Fruit fly (Drosophila melanogaster) whole organism, embryonic: ENCODE results near the gene CG13084.

Source experiments
- Blimp-1 ChIP-seq: fragments of 200-800 bp; sonication (Bioruptor generic); optimal IDR thresholded peaks from 3 replicates; lab custom pipeline; 2018; ENCODE audit warnings: missing biosample characterization, missing genetic modification characterization, mild to moderate bottlenecking, moderate library complexity, missing genetic modification reagents
- BtbVII ChIP-seq: fragments of 200-800 bp; sonication (Bioruptor generic); optimal IDR thresholded peaks from 3 replicates; lab custom pipeline; 2017; ENCODE audit warnings: missing biosample characterization, mild to moderate bottlenecking, missing genetic modification characterization
- CG11723 ChIP-seq: fragments of 200-800 bp; sonication (Bioruptor generic); optimal IDR thresholded peaks from 2 replicates; lab custom pipeline; 2017; ENCODE audit warnings: missing biosample characterization, mild to moderate bottlenecking, missing genetic modification characterization
- CG12391 ChIP-seq: fragments of 200-800 bp; sonication (Bioruptor generic); optimal IDR thresholded peaks from 3 replicates; lab custom pipeline; 2018; ENCODE audit warnings: missing biosample characterization, mild to moderate bottlenecking, missing genetic modification characterization, moderate library complexity
- CG12744 ChIP-seq: fragments of 200-800 bp; sonication (Bioruptor generic); optimal IDR thresholded peaks from 2 replicates; lab custom pipeline; 2016; ENCODE audit warnings: missing biosample characterization, missing genetic modification characterization
- CG13287 ChIP-seq: fragments of 200-800 bp; sonication (Bioruptor generic); IDR thresholded peaks from 2 replicates; pipeline ENCODE4 v1.3.6; 2022; ENCODE audit warnings: missing biosample characterization, missing genetic modification characterization; ENCODE audit not compliant: partially characterized antibody
- CG14860 ChIP-seq: fragments of 200-800 bp; sonication (Bioruptor generic); IDR thresholded peaks from 3 replicates; pipeline ENCODE4 v1.3.6; 2022; ENCODE audit warnings: missing biosample characterization, missing genetic modification characterization; ENCODE audit not compliant: partially characterized antibody
- CG1529 ChIP-seq: fragments of 200-800 bp; sonication (Bioruptor generic); optimal IDR thresholded peaks from 3 replicates; lab custom pipeline; 2018; ENCODE audit warnings: missing biosample characterization, missing genetic modification characterization
- CG16813 ChIP-seq: fragments of 200-800 bp; sonication (Bioruptor generic); IDR thresholded peaks from 3 replicates; pipeline ENCODE4 v1.3.6; 2022; ENCODE audit warnings: missing biosample characterization, missing genetic modification characterization; ENCODE audit not compliant: partially characterized antibody
- CG17186 ChIP-seq: fragments of 200-800 bp; sonication (Bioruptor generic); optimal IDR thresholded peaks from 3 replicates; lab custom pipeline; 2017; ENCODE audit warnings: missing biosample characterization, missing genetic modification reagents, missing genetic modification characterization
- CG17829 ChIP-seq: fragments of 200-800 bp; optimal IDR thresholded peaks from 2 replicates; lab custom pipeline; 2019; ENCODE audit warnings: missing biosample characterization, mild to moderate bottlenecking, missing genetic modification characterization, moderate library complexity
- CG2129 ChIP-seq: fragments of 200-800 bp; sonication (Bioruptor generic); IDR thresholded peaks from 2 replicates; pipeline ENCODE4 v1.3.6; 2022; ENCODE audit warnings: missing biosample characterization, missing genetic modification characterization; ENCODE audit not compliant: partially characterized antibody
- CG30020 ChIP-seq: fragments of 200-800 bp; optimal IDR thresholded peaks from 2 replicates; lab custom pipeline; 2019; ENCODE audit warnings: missing biosample characterization, mild to moderate bottlenecking, missing genetic modification characterization, moderate library complexity
- CG34224 ChIP-seq: fragments of 200-800 bp; sonication (Bioruptor generic); IDR thresholded peaks from 3 replicates; pipeline ENCODE4 v1.3.6; 2022; ENCODE audit warnings: missing biosample characterization, missing genetic modification characterization; ENCODE audit not compliant: partially characterized antibody
- CG4360 ChIP-seq: fragments of 200-800 bp; sonication (Bioruptor generic); IDR thresholded peaks from 2 replicates; pipeline ENCODE4 v1.3.6; 2022; ENCODE audit warnings: missing biosample characterization, missing genetic modification characterization
- CG4854 ChIP-seq: fragments of 200-800 bp; sonication (Bioruptor generic); optimal IDR thresholded peaks from 2 replicates; lab custom pipeline; 2016; ENCODE audit warnings: missing biosample characterization, missing genetic modification characterization, inconsistent platforms
- CG6765 ChIP-seq: fragments of 200-800 bp; sonication (Bioruptor generic); optimal IDR thresholded peaks from 3 replicates; lab custom pipeline; 2017; ENCODE audit warnings: missing biosample characterization, mild to moderate bottlenecking, missing genetic modification characterization
- CG7786 ChIP-seq: fragments of 200-800 bp; sonication (Bioruptor generic); optimal IDR thresholded peaks from 2 replicates; lab custom pipeline; 2016; ENCODE audit warnings: missing biosample characterization, missing genetic modification characterization
- CG7987 ChIP-seq: fragments of 200-800 bp; sonication (Bioruptor generic); optimal IDR thresholded peaks from 2 replicates; lab custom pipeline; 2018; ENCODE audit warnings: missing biosample characterization, mild to moderate bottlenecking, missing genetic modification characterization, moderate library complexity
- CG8478 ChIP-seq: fragments of >200 bp; optimal IDR thresholded peaks from 2 replicates; lab custom pipeline; 2018
- CG9797 ChIP-seq: fragments of 200-800 bp; sonication (Bioruptor generic); optimal IDR thresholded peaks from 3 replicates; lab custom pipeline; 2018; ENCODE audit warnings: missing biosample characterization, mild to moderate bottlenecking, missing genetic modification characterization
- CHES-1-like ChIP-seq: fragments of 200-800 bp; sonication (Bioruptor generic); optimal IDR thresholded peaks from 2 replicates; lab custom pipeline; 2016; ENCODE audit warnings: missing biosample characterization, missing genetic modification characterization
- CrebB ChIP-seq: fragments of 200-800 bp; sonication (Bioruptor generic); optimal IDR thresholded peaks from 3 replicates; lab custom pipeline; 2018; ENCODE audit warnings: missing biosample characterization, mild to moderate bottlenecking, missing genetic modification characterization
- Doc2 ChIP-seq: fragments of 200-800 bp; sonication (Bioruptor generic); IDR thresholded peaks from 2 replicates; pipeline ENCODE4 v1.3.6; 2022; ENCODE audit warnings: missing biosample characterization, missing genetic modification characterization
- Elba2 ChIP-seq: fragments of 200-800 bp; sonication (Bioruptor generic); optimal IDR thresholded peaks from 3 replicates; lab custom pipeline; 2016; ENCODE audit warnings: missing biosample characterization, missing genetic modification characterization
- Ets65A ChIP-seq: fragments of 200-800 bp; sonication (Bioruptor generic); peaks from one replicate; lab custom pipeline; 2016; ENCODE audit warnings: missing biosample characterization, missing genetic modification characterization
- Gsc ChIP-seq: fragments of 200-800 bp; sonication (Bioruptor generic); IDR thresholded peaks from 2 replicates; pipeline ENCODE4 v1.3.6; 2022; ENCODE audit warnings: missing biosample characterization, missing genetic modification characterization
- H2.0 ChIP-seq: fragments of 200-800 bp; sonication (Bioruptor generic); IDR thresholded peaks from 2 replicates; pipeline ENCODE4 v1.3.6; 2022; ENCODE audit warnings: missing biosample characterization, missing genetic modification characterization
- HmgZ ChIP-seq: fragments of 200-800 bp; sonication (Bioruptor generic); optimal IDR thresholded peaks from 2 replicates; lab custom pipeline; 2018; ENCODE audit warnings: missing biosample characterization, mild to moderate bottlenecking, missing genetic modification characterization
- Lhr ChIP-seq: fragments of 200-800 bp; sonication (Bioruptor generic); optimal IDR thresholded peaks from 3 replicates; lab custom pipeline; 2017; ENCODE audit warnings: mild to moderate bottlenecking, missing biosample characterization, missing genetic modification reagents, missing genetic modification characterization
- MBD-R2 ChIP-seq: fragments of 200-800 bp; sonication (Bioruptor generic); IDR thresholded peaks from 2 replicates; pipeline ENCODE4 v1.3.6; 2022; ENCODE audit warnings: missing biosample characterization, missing genetic modification characterization
- MESR4 ChIP-seq: fragments of 200-800 bp; sonication (Bioruptor generic); optimal IDR thresholded peaks from 2 replicates; lab custom pipeline; 2018; ENCODE audit warnings: missing biosample characterization, mild to moderate bottlenecking, missing genetic modification characterization, moderate library complexity
- Mad ChIP-seq: fragments of 200-800 bp; sonication (Bioruptor generic); optimal IDR thresholded peaks from 2 replicates; lab custom pipeline; 2016; ENCODE audit warnings: missing biosample characterization, missing genetic modification characterization
- Max ChIP-seq: fragments of 200-800 bp; sonication (Bioruptor generic); optimal IDR thresholded peaks from 2 replicates; lab custom pipeline; 2016; ENCODE audit warnings: missing biosample characterization, mild to moderate bottlenecking, missing genetic modification characterization
- Med ChIP-seq: fragments of 200-800 bp; sonication (Bioruptor generic); peaks from one replicate; lab custom pipeline; 2016; ENCODE audit warnings: missing biosample characterization, missing genetic modification characterization, mild to moderate bottlenecking, inconsistent platforms, moderate library complexity
- Myb ChIP-seq: fragments of 200-800 bp; sonication (Bioruptor generic); optimal IDR thresholded peaks from 2 replicates; lab custom pipeline; 2016; ENCODE audit warnings: missing biosample characterization, missing genetic modification characterization
- Nf-YC ChIP-seq: fragments of 200-800 bp; optimal IDR thresholded peaks from 3 replicates; lab custom pipeline; 2019; ENCODE audit warnings: missing biosample characterization, mild to moderate bottlenecking, missing genetic modification characterization, moderate library complexity
- Sin3A ChIP-seq: fragments of >200 bp; optimal IDR thresholded peaks from 2 replicates; lab custom pipeline; 2018
- Sox102F ChIP-seq: fragments of 200-800 bp; sonication (Bioruptor generic); optimal IDR thresholded peaks from 2 replicates; lab custom pipeline; 2018; ENCODE audit warnings: missing biosample characterization, mild to moderate bottlenecking, missing genetic modification characterization, moderate library complexity
- Spps ChIP-seq: fragments of 200-800 bp; sonication (Bioruptor generic); optimal IDR thresholded peaks from 2 replicates; lab custom pipeline; 2018; ENCODE audit warnings: missing biosample characterization, mild to moderate bottlenecking, missing genetic modification characterization
- Sry-δ ChIP-seq: fragments of 200-800 bp; sonication (Bioruptor generic); optimal IDR thresholded peaks from 2 replicates; lab custom pipeline; 2016; ENCODE audit warnings: missing biosample characterization, missing genetic modification characterization
- Vsx1 ChIP-seq: fragments of 200-800 bp; sonication (Bioruptor generic); optimal IDR thresholded peaks from 2 replicates; lab custom pipeline; 2017; ENCODE audit warnings: missing biosample characterization, mild to moderate bottlenecking, missing genetic modification characterization, missing genetic modification reagents
- YL-1 ChIP-seq: fragments of 200-800 bp; sonication (Bioruptor generic); optimal IDR thresholded peaks from 3 replicates; lab custom pipeline; 2017; ENCODE audit warnings: missing biosample characterization, mild to moderate bottlenecking, missing genetic modification characterization
- ap ChIP-seq: fragments of 200-800 bp; sonication (Bioruptor generic); IDR thresholded peaks from 2 replicates; pipeline ENCODE4 v1.3.6; 2022; ENCODE audit warnings: missing biosample characterization, missing genetic modification characterization
- chinmo ChIP-seq: fragments of 200-800 bp; sonication (Bioruptor generic); IDR thresholded peaks from 4 replicates; pipeline ENCODE4 v1.3.6; 2022; ENCODE audit warnings: missing biosample characterization, missing genetic modification characterization; ENCODE audit not compliant: partially characterized antibody
- gfzf ChIP-seq: fragments of 200-800 bp; sonication (Bioruptor generic); optimal IDR thresholded peaks from 2 replicates; lab custom pipeline; 2016; ENCODE audit warnings: missing biosample characterization, mild to moderate bottlenecking, missing genetic modification characterization, moderate library complexity
- mam ChIP-seq: fragments of 200-800 bp; sonication (Bioruptor generic); optimal IDR thresholded peaks from 3 replicates; lab custom pipeline; 2016; ENCODE audit warnings: missing biosample characterization, missing genetic modification characterization
- salm ChIP-seq: fragments of 200-800 bp; sonication (Bioruptor generic); optimal IDR thresholded peaks from 2 replicates; lab custom pipeline; 2018; ENCODE audit warnings: missing biosample characterization, mild to moderate bottlenecking, missing genetic modification characterization
- sisA ChIP-seq: fragments of 200-800 bp; sonication (Bioruptor generic); IDR thresholded peaks from 2 replicates; pipeline ENCODE4 v1.3.6; 2022; ENCODE audit warnings: missing biosample characterization, missing genetic modification characterization
- vnd ChIP-seq: fragments of 200-800 bp; sonication (Bioruptor generic); IDR thresholded peaks from 3 replicates; pipeline ENCODE4 v1.3.6; 2022; ENCODE audit warnings: missing biosample characterization, missing genetic modification characterization; ENCODE audit not compliant: partially characterized antibody
- vvl ChIP-seq: fragments of 200-800 bp; sonication (Bioruptor generic); IDR thresholded peaks from 2 replicates; pipeline ENCODE4 v1.3.6; 2022; ENCODE audit warnings: missing biosample characterization, missing genetic modification characterization

CG13084 gene

DNA sequence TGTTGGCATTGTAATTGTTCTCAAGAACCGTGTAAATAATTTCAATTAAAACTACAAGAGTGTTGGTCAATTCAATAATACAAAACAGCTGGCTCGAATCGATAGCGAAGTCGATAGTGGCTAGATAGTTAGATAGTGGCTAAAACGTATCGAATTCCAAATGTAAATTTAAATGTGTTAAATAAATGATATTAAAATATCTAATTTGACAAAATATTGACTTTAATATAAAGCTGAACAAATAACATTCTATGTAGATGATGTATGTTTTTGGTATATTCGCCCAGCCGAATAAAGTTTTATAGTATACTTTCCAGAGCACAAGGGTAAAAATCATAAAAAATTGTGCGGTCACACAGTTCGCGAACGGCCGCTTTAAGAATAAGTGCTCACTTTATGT lies 41.6 kb downstream of the CG13084 start, which contains the start of the genes Dpm1 and CG10137 (continued):
- TF ChIP-seq CG4360 (GFP tag; lab: Robert Waterston, UW) = no peak
- TF ChIP-seq Sry-δ (GFP tag; lab: Kevin White, UChicago) = peak; percentile 35
- TF ChIP-seq YL-1 (GFP tag; lab: Kevin White, UChicago) = peak; percentile 35
- no peak for TF ChIP-seq ap (GFP tag; lab: Robert Waterston, UW)
- TF ChIP-seq Elba2 (GFP tag; lab: Kevin White, UChicago) = no peak
- no peak for TF ChIP-seq CG12744 (GFP tag; lab: Kevin White, UChicago)
- TF ChIP-seq CrebB = peak; percentile 6
- TF ChIP-seq gfzf = peak; percentile 76
- TF ChIP-seq MESR4 (GFP tag; lab: Kevin White, UChicago) = no peak
- TF ChIP-seq Myb = peak; percentile 65
- TF ChIP-seq CG14860 (GFP tag; lab: Robert Waterston, UW) = no peak
- TF ChIP-seq vnd (GFP tag; lab: Robert Waterston, UW) = no peak
- TF ChIP-seq CG30020 (tag; lab: Kevin White, UChicago) = peak; percentile 29
- TF ChIP-seq CG17829 (tag; lab: Kevin White, UChicago) = peak; percentile 12
- no peak for TF ChIP-seq sisA (GFP tag; lab: Robert Waterston, UW)
- no peak for TF ChIP-seq CHES-1-like (GFP tag; lab: Kevin White, UChicago)
- no peak for TF ChIP-seq vvl (GFP tag; lab: Robert Waterston, UW)
- TF ChIP-seq Lhr = peak; percentile 70
- peak; percentile 66 for TF ChIP-seq Med (GFP tag; lab: Kevin White, UChicago)
- no peak for TF ChIP-seq CG7786 (GFP tag; lab: Kevin White, UChicago)
- TF ChIP-seq salm (tag; lab: Kevin White, UChicago) = no peak
- no peak for TF ChIP-seq CG4854
- peak; percentile 9 for TF ChIP-seq HmgZ
- TF ChIP-seq Vsx1 (GFP tag; lab: Kevin White, UChicago) = no peak
- no peak for TF ChIP-seq CG11723 (GFP tag; lab: Kevin White, UChicago)
- no peak for TF ChIP-seq Mad (GFP tag; lab: Kevin White, UChicago)
- 0 out of 4 replicates have a peak, but pooled peaks have one; percentile 43 for TF ChIP-seq chinmo
- TF ChIP-seq CG13287 (GFP tag; lab: Robert Waterston, UW) = peak; percentile 82
- peak; percentile 44 for TF ChIP-seq CG12391 (tag; lab: Kevin White, UChicago)
- peak; percentile 37 for TF ChIP-seq Ets65A (GFP tag; lab: Kevin White, UChicago)
- TF ChIP-seq CG6765 (GFP tag; lab: Kevin White, UChicago) = no peak
- peak; percentile 82 for TF ChIP-seq MBD-R2
- peak; percentile 52; the same call in 2 of the 3 replicates for TF ChIP-seq CG16813 (GFP tag; lab: Robert Waterston, UW)
- TF ChIP-seq Spps (tag; lab: Kevin White, UChicago) = no peak
- peak; percentile 23 for TF ChIP-seq Max (GFP tag; lab: Kevin White, UChicago)
- TF ChIP-seq CG8478 (lab: Kevin White, UChicago) = no peak
- TF ChIP-seq mam (GFP tag; lab: Kevin White, UChicago) = no peak
- peak; percentile 15 for TF ChIP-seq CG17186 (GFP tag; lab: Kevin White, UChicago)
- no peak for TF ChIP-seq CG7987 (GFP tag; lab: Kevin White, UChicago)
- no peak for TF ChIP-seq H2.0 (GFP tag; lab: Robert Waterston, UW)
- no peak for TF ChIP-seq CG1529 (GFP tag; lab: Kevin White, UChicago)
- no peak for TF ChIP-seq Gsc (GFP tag; lab: Robert Waterston, UW)
- peak; percentile 7 for TF ChIP-seq Nf-YC (tag; lab: Kevin White, UChicago)
- peak; percentile 70 for TF ChIP-seq CG9797 (GFP tag; lab: Kevin White, UChicago)
- TF ChIP-seq Doc2 (GFP tag; lab: Robert Waterston, UW) = no peak
- TF ChIP-seq Blimp-1 = no peak
- TF ChIP-seq CG2129 (GFP tag; lab: Robert Waterston, UW) = peak; percentile 78
- TF ChIP-seq BtbVII (GFP tag; lab: Kevin White, UChicago) = no peak
- no peak for TF ChIP-seq Sox102F (GFP tag; lab: Kevin White, UChicago)
- peak; percentile 40 for TF ChIP-seq Sin3A
- peak; percentile 75 for TF ChIP-seq CG34224
